Worm (Caenorhabditis elegans): ENCODE measurements around the gene C25F6.8.

DNA sequence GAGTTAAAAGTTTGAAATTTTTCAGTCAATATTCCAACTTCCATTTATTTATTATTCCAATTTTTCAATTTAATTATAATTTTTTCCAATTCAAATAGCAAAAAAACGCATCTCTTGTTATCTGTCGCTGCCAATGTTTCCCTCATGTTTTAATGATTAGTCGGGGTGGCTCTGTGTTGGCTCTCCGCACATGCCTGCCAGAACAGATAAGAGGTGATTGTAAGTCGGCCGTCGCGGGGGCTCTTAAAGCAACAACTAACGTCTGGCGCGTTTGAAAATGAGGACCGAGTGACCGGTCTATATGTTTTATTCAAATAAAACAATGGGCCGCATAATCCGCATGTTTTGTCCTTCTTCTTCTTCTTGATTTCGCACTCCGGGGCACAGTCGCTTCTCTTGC is 28.3 kb downstream of the C25F6.8 start:
- TF ChIP-seq dao-5 (tag; optimal IDR thresholded peaks at IDR 0.05) (no peak), him-1 (tag; optimal IDR thresholded peaks at IDR 0.05) (no peak), W03F9.2 (tag; optimal IDR thresholded peaks at IDR 0.05) (no peak)

Measured in whole organism, L4/young adult.